Fruit fly (Drosophila melanogaster) whole organism, embryonic: ENCODE measurements around the gene CG17344.

Experiments
- B-H2 ChIP-seq: fragments of 200-800 bp; sonication (Bioruptor generic); optimal IDR thresholded peaks from 2 replicates; lab custom pipeline; 2018; ENCODE audit warnings: missing biosample characterization, mild to moderate bottlenecking, missing genetic modification characterization
- BEAF-32 ChIP-seq: fragments of 200-800 bp; sonication (Bioruptor generic); optimal IDR thresholded peaks from 3 replicates; lab custom pipeline; 2017; ENCODE audit warnings: missing biosample characterization, missing genetic modification characterization, mild to moderate bottlenecking, moderate library complexity, missing genetic modification reagents
- CG11560 ChIP-seq: fragments of 200-800 bp; sonication (Bioruptor generic); IDR thresholded peaks from 3 replicates; pipeline ENCODE4 v1.3.6; 2022; ENCODE audit warnings: missing biosample characterization, missing genetic modification characterization
- CG12236 ChIP-seq: fragments of 200-800 bp; sonication (Bioruptor generic); optimal IDR thresholded peaks from 2 replicates; lab custom pipeline; 2016; ENCODE audit warnings: missing biosample characterization, missing genetic modification characterization
- CG12769 ChIP-seq: fragments of 200-800 bp; sonication (Bioruptor generic); optimal IDR thresholded peaks from 2 replicates; lab custom pipeline; 2019; ENCODE audit warnings: missing biosample characterization, mild to moderate bottlenecking, missing genetic modification characterization, moderate library complexity
- CG13624 ChIP-seq: fragments of 200-800 bp; sonication (Bioruptor generic); optimal IDR thresholded peaks from 2 replicates; lab custom pipeline; 2016; ENCODE audit warnings: missing biosample characterization, missing genetic modification characterization
- CG16813 ChIP-seq: fragments of 200-800 bp; sonication (Bioruptor generic); IDR thresholded peaks from 3 replicates; pipeline ENCODE4 v1.3.6; 2022; ENCODE audit warnings: missing biosample characterization, missing genetic modification characterization; ENCODE audit not compliant: partially characterized antibody
- CG17612 ChIP-seq: fragments of 200-800 bp; sonication (Bioruptor generic); IDR thresholded peaks from 2 replicates; pipeline ENCODE4 v1.3.6; 2022; ENCODE audit warnings: missing biosample characterization, missing genetic modification characterization
- CG17829 ChIP-seq: fragments of 200-800 bp; optimal IDR thresholded peaks from 2 replicates; lab custom pipeline; 2019; ENCODE audit warnings: missing biosample characterization, mild to moderate bottlenecking, missing genetic modification characterization, moderate library complexity
- CG18262 ChIP-seq: fragments of 200-800 bp; optimal IDR thresholded peaks from 3 replicates; lab custom pipeline; 2019; ENCODE audit warnings: missing biosample characterization, mild to moderate bottlenecking, missing genetic modification characterization, moderate library complexity
- CG18476 ChIP-seq: fragments of 200-800 bp; sonication (Bioruptor generic); optimal IDR thresholded peaks from 2 replicates; lab custom pipeline; 2016; ENCODE audit warnings: missing biosample characterization, mild to moderate bottlenecking, missing genetic modification characterization
- CG18764 ChIP-seq: fragments of 200-800 bp; sonication (Bioruptor generic); optimal IDR thresholded peaks from 3 replicates; lab custom pipeline; 2016; ENCODE audit warnings: missing biosample characterization, missing genetic modification characterization
- CG2678 ChIP-seq: fragments of 200-800 bp; sonication (Bioruptor generic); optimal IDR thresholded peaks from 3 replicates; lab custom pipeline; 2019; ENCODE audit warnings: missing biosample characterization, mild to moderate bottlenecking, missing genetic modification characterization, moderate library complexity
- CG3163 ChIP-seq: fragments of 200-800 bp; sonication (Bioruptor generic); optimal IDR thresholded peaks from 3 replicates; lab custom pipeline; 2016; ENCODE audit warnings: missing biosample characterization, missing genetic modification characterization
- CG33557 ChIP-seq: fragments of 200-800 bp; sonication (Bioruptor generic); optimal IDR thresholded peaks from 2 replicates; lab custom pipeline; 2019; ENCODE audit warnings: missing biosample characterization, mild to moderate bottlenecking, missing genetic modification characterization, moderate library complexity
- CG42726 ChIP-seq: fragments of 200-800 bp; sonication (Bioruptor generic); IDR thresholded peaks from 2 replicates; pipeline ENCODE4 v1.3.6; 2022; ENCODE audit warnings: missing biosample characterization, missing genetic modification characterization; ENCODE audit not compliant: partially characterized antibody
- CG4854 ChIP-seq: fragments of 200-800 bp; sonication (Bioruptor generic); optimal IDR thresholded peaks from 2 replicates; lab custom pipeline; 2016; ENCODE audit warnings: missing biosample characterization, missing genetic modification characterization, inconsistent platforms
- CG6654 ChIP-seq: fragments of 200-800 bp; sonication (Bioruptor generic); optimal IDR thresholded peaks from 2 replicates; lab custom pipeline; 2017; ENCODE audit warnings: missing biosample characterization, mild to moderate bottlenecking, missing genetic modification characterization
- CG8388 ChIP-seq: fragments of 200-800 bp; sonication (Bioruptor generic); optimal IDR thresholded peaks from 2 replicates; lab custom pipeline; 2019; ENCODE audit warnings: missing biosample characterization, mild to moderate bottlenecking, missing genetic modification characterization, moderate library complexity
- Doc3 ChIP-seq: fragments of 200-800 bp; sonication (Bioruptor generic); IDR thresholded peaks from 3 replicates; pipeline ENCODE4 v1.3.6; 2022; ENCODE audit warnings: missing biosample characterization, missing genetic modification characterization; ENCODE audit not compliant: partially characterized antibody
- ERR ChIP-seq: fragments of 200-800 bp; sonication (Bioruptor generic); optimal IDR thresholded peaks from 2 replicates; lab custom pipeline; 2016; ENCODE audit warnings: missing biosample characterization, missing genetic modification characterization
- Fer3 ChIP-seq: fragments of 200-800 bp; sonication (Bioruptor generic); optimal IDR thresholded peaks from 2 replicates; lab custom pipeline; 2018; ENCODE audit warnings: missing biosample characterization, mild to moderate bottlenecking, missing genetic modification characterization, moderate library complexity
- Hr3 ChIP-seq: fragments of 200-800 bp; sonication (Bioruptor generic); optimal IDR thresholded peaks from 3 replicates; lab custom pipeline; 2016; ENCODE audit warnings: missing biosample characterization, missing genetic modification characterization
- MBD-R2 ChIP-seq: fragments of 200-800 bp; sonication (Bioruptor generic); IDR thresholded peaks from 2 replicates; pipeline ENCODE4 v1.3.6; 2022; ENCODE audit warnings: missing biosample characterization, missing genetic modification characterization
- Myb ChIP-seq: fragments of 200-800 bp; sonication (Bioruptor generic); optimal IDR thresholded peaks from 2 replicates; lab custom pipeline; 2016; ENCODE audit warnings: missing biosample characterization, missing genetic modification characterization
- Nf-YB ChIP-seq: fragments of 200-800 bp; sonication (Bioruptor generic); optimal IDR thresholded peaks from 3 replicates; lab custom pipeline; 2019; ENCODE audit warnings: missing biosample characterization, mild to moderate bottlenecking, missing genetic modification characterization, moderate library complexity
- Oli ChIP-seq: fragments of 200-800 bp; sonication (Bioruptor generic); optimal IDR thresholded peaks from 2 replicates; lab custom pipeline; 2018; ENCODE audit warnings: missing biosample characterization, mild to moderate bottlenecking, missing genetic modification characterization, moderate library complexity
- Sox102F ChIP-seq: fragments of 200-800 bp; sonication (Bioruptor generic); optimal IDR thresholded peaks from 2 replicates; lab custom pipeline; 2018; ENCODE audit warnings: missing biosample characterization, mild to moderate bottlenecking, missing genetic modification characterization, moderate library complexity
- Sry-β ChIP-seq: fragments of 200-800 bp; sonication (Bioruptor generic); optimal IDR thresholded peaks from 2 replicates; lab custom pipeline; 2018; ENCODE audit warnings: missing biosample characterization, mild to moderate bottlenecking, missing genetic modification characterization, moderate library complexity
- ato ChIP-seq: fragments of 200-800 bp; sonication (Bioruptor generic); IDR thresholded peaks from 2 replicates; pipeline ENCODE4 v1.3.6; 2022; ENCODE audit warnings: missing biosample characterization, missing genetic modification characterization; ENCODE audit not compliant: partially characterized antibody
- chinmo ChIP-seq: fragments of 200-800 bp; sonication (Bioruptor generic); IDR thresholded peaks from 4 replicates; pipeline ENCODE4 v1.3.6; 2022; ENCODE audit warnings: missing biosample characterization, missing genetic modification characterization; ENCODE audit not compliant: partially characterized antibody
- chm ChIP-seq: fragments of 200-800 bp; sonication (Bioruptor generic); IDR thresholded peaks from 2 replicates; pipeline ENCODE4 v1.3.6; 2022; ENCODE audit warnings: missing biosample characterization, missing genetic modification characterization
- dmrt99B ChIP-seq: fragments of 200-800 bp; sonication (Bioruptor generic); optimal IDR thresholded peaks from 2 replicates; lab custom pipeline; 2018; ENCODE audit warnings: missing biosample characterization, mild to moderate bottlenecking, missing genetic modification characterization, moderate library complexity
- esg ChIP-seq: fragments of 200-800 bp; sonication (Bioruptor generic); conservative IDR thresholded peaks from 2 replicates; pipeline ENCODE4 v1.3.6; 2022; ENCODE audit warnings: missing biosample characterization, missing genetic modification characterization
- fd102C ChIP-seq: fragments of 200-800 bp; sonication (Bioruptor generic); optimal IDR thresholded peaks from 2 replicates; lab custom pipeline; 2018; ENCODE audit warnings: missing biosample characterization, mild to moderate bottlenecking, missing genetic modification characterization, moderate library complexity
- fd64A ChIP-seq: fragments of 200-800 bp; sonication (Bioruptor generic); optimal IDR thresholded peaks from 3 replicates; lab custom pipeline; 2018; ENCODE audit warnings: missing biosample characterization, mild to moderate bottlenecking, missing genetic modification characterization
- gsb-n ChIP-seq: fragments of 200-800 bp; sonication (Bioruptor generic); optimal IDR thresholded peaks from 3 replicates; lab custom pipeline; 2018; ENCODE audit warnings: missing biosample characterization, mild to moderate bottlenecking, missing genetic modification characterization
- hth ChIP-seq: fragments of >200 bp; optimal IDR thresholded peaks from 2 replicates; lab custom pipeline; 2017; ENCODE audit warnings: inconsistent platforms
- kah ChIP-seq: fragments of 200-800 bp; sonication (Bioruptor generic); optimal IDR thresholded peaks from 2 replicates; lab custom pipeline; 2018; ENCODE audit warnings: missing biosample characterization, mild to moderate bottlenecking, missing genetic modification characterization
- lab ChIP-seq: fragments of 200-800 bp; sonication (Bioruptor generic); optimal IDR thresholded peaks from 3 replicates; lab custom pipeline; 2017; ENCODE audit warnings: missing biosample characterization, missing genetic modification characterization, mild to moderate bottlenecking, moderate library complexity, missing genetic modification reagents
- lov ChIP-seq, 2 experiments: fragments of 200-800 bp in 1 of 2; fragments of >200 bp in 1 of 2; sonication (Bioruptor generic) in 1 of 2; IDR thresholded peaks in 1 of 2; optimal IDR thresholded peaks in 1 of 2; 2 replicates in 1 of 2; 3 replicates in 1 of 2; pipeline versions ENCODE4 v1.3.6 to Lab custom; 2017 to 2022; ENCODE audit warnings: missing biosample characterization in 1 of 2, missing genetic modification characterization in 1 of 2
- pzg ChIP-seq: fragments of 200-800 bp; sonication (Bioruptor generic); optimal IDR thresholded peaks from 3 replicates; lab custom pipeline; 2018; ENCODE audit warnings: missing biosample characterization, mild to moderate bottlenecking, missing genetic modification characterization, moderate library complexity
- salm ChIP-seq: fragments of 200-800 bp; sonication (Bioruptor generic); optimal IDR thresholded peaks from 2 replicates; lab custom pipeline; 2018; ENCODE audit warnings: missing biosample characterization, mild to moderate bottlenecking, missing genetic modification characterization
- slbo ChIP-seq: fragments of 200-800 bp; sonication (Bioruptor generic); IDR thresholded peaks from 2 replicates; pipeline ENCODE4 v1.3.6; 2022; ENCODE audit warnings: missing biosample characterization, missing genetic modification characterization
- sr ChIP-seq: fragments of 200-800 bp; sonication (Bioruptor generic); IDR thresholded peaks from 3 replicates; pipeline ENCODE4 v1.3.6; 2022; ENCODE audit warnings: missing biosample characterization, missing genetic modification characterization
- stwl ChIP-seq: fragments of 200-800 bp; sonication (Bioruptor generic); optimal IDR thresholded peaks from 3 replicates; lab custom pipeline; 2018; ENCODE audit warnings: missing biosample characterization, mild to moderate bottlenecking, missing genetic modification characterization, moderate library complexity
- sug ChIP-seq: fragments of 200-800 bp; optimal IDR thresholded peaks from 2 replicates; lab custom pipeline; 2019; ENCODE audit warnings: missing biosample characterization, mild to moderate bottlenecking, missing genetic modification characterization, moderate library complexity
- tll ChIP-seq, 2 experiments: fragments of 200-800 bp in 1 of 2; fragments of >200 bp in 1 of 2; sonication (Bioruptor generic) in 1 of 2; optimal IDR thresholded peaks; 2 replicates each; lab custom pipeline; 2017 to 2019; ENCODE audit warnings: missing biosample characterization in 2 of 2, missing genetic modification characterization in 2 of 2, mild to moderate bottlenecking in 1 of 2, moderate library complexity in 1 of 2

The CG17344 gene

DNA sequence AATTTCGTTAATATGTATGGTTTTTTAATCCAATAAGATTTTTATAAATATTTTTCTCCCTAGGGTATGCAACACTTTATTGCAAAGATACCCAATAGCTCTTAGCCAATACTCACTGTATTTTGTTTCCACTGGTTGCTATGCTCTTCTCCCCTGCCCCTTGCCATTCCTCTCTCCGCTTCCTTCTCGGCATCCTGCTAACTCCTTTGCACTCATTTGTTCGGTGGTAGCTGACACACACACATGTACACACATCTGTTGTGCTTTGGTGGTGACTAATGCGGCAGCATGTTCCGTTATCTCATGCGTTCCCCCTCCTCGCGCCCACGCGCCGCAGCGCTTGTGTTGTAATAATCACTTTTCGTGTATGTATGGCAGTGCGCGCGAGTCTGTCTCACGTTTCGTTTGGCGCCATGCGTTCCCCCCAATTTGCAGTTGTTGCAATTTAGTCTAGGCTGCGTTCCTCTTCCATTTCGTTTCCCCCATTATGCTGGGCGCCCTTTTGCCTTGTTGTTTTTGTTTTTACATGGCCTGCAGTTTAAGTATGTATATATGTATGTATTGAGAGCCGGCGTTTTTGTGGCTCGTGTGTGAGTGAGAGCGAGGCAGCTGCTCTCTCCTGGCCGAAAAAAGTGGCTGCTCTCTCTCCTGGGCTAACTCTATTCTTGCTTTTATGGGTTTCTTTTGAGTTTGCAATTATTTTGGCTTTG lies 33.1 kb downstream of the CG17344 start, which contains the start of gene Polr1D (continued):
- TF ChIP-seq chinmo (GFP tag; lab: Robert Waterston, UW) (peak; percentile 99), CG16813 (GFP tag; lab: Robert Waterston, UW) (no peak), fd102C (GFP tag; lab: Kevin White, UChicago) (no peak), CG4854 (GFP tag; lab: Kevin White, UChicago) (no peak), CG8388 (GFP tag; lab: Kevin White, UChicago) (peak; percentile 33), CG6654 (GFP tag; lab: Kevin White, UChicago) (no peak), BEAF-32 (GFP tag; lab: Kevin White, UChicago) (no peak), lab (GFP tag; lab: Kevin White, UChicago) (peak; percentile 28), Sry-β (no peak), lov (optimal IDR thresholded peaks at IDR 0.05; lab: Kevin White, UChicago) (no peak), lov (GFP tag; IDR thresholded peaks at IDR 0.05; lab: Robert Waterston, UW) (peak; percentile 66; the same call in 1 of the 3 replicates), stwl (tag; lab: Kevin White, UChicago) (no peak), CG33557 (GFP tag; lab: Kevin White, UChicago) (peak; percentile 2), CG17829 (tag; lab: Kevin White, UChicago) (no peak), MBD-R2 (GFP tag; lab: Robert Waterston, UW) (no peak; the same call in 1 of the 2 replicates), salm (tag; lab: Kevin White, UChicago) (no peak), Fer3 (tag; lab: Kevin White, UChicago) (no peak), CG42726 (GFP tag; lab: Robert Waterston, UW) (no peak), Doc3 (GFP tag; lab: Robert Waterston, UW) (no peak), sug (tag; lab: Kevin White, UChicago) (no peak), ERR (no peak), CG17612 (GFP tag; lab: Robert Waterston, UW) (no peak), chm (0 out of 2 replicates have a peak, but pooled peaks have one; percentile 30), CG3163 (GFP tag; lab: Kevin White, UChicago) (no peak), CG12236 (no peak), CG11560 (tag; lab: Robert Waterston, UW) (no peak), kah (no peak), pzg (GFP tag; lab: Kevin White, UChicago) (no peak), Nf-YB (GFP tag; lab: Kevin White, UChicago) (peak; percentile 7), CG12769 (no peak), fd64A (GFP tag; lab: Kevin White, UChicago) (no peak), slbo (peak; percentile 25), CG13624 (GFP tag; lab: Kevin White, UChicago) (no peak), Sox102F (GFP tag; lab: Kevin White, UChicago) (no peak), tll (GFP tag; optimal IDR thresholded peaks at IDR 0.05; lab: Kevin White, UChicago) (peak in 1 of 2 experiments; percentile 30), B-H2 (no peak), Hr3 (no peak), CG2678 (tag; lab: Kevin White, UChicago) (no peak), CG18476 (GFP tag; lab: Kevin White, UChicago) (no peak), Oli (tag; lab: Kevin White, UChicago) (no peak), CG18262 (peak; percentile 19), dmrt99B (tag; lab: Kevin White, UChicago) (peak; percentile 24), esg (GFP tag; lab: Robert Waterston, UW) (no peak), ato (GFP tag; lab: Robert Waterston, UW) (no peak), Myb (GFP tag; lab: Kevin White, UChicago) (no peak), gsb-n (tag; lab: Kevin White, UChicago) (peak; percentile 43), sr (peak; percentile 95), CG18764 (no peak), hth (lab: Kevin White, UChicago) (no peak)
